Worm (Caenorhabditis elegans): ENCODE data around the gene str-243.

ce11 chrV:1480841-1481240 lies 41.7 kb upstream of the str-243 start:
- no peak for TF ChIP-seq mab-5 (tag; optimal IDR thresholded peaks at IDR 0.05)
- TF ChIP-seq elt-1 (tag; optimal IDR thresholded peaks at IDR 0.05; ENCODE audit: borderline replicate concordance, insufficient read depth) = no peak
- TF ChIP-seq lin-13 (tag; optimal IDR thresholded peaks at IDR 0.05) = no peak

Measured in whole organism, mixed stage, embryonic.